Fruit fly (Drosophila melanogaster) whole organism, prepupa: ENCODE measurements around the gene Tsr1.

Source experiments
- Blimp-1 ChIP-seq: fragments of 200-800 bp; sonication (Bioruptor generic); optimal IDR thresholded peaks from 3 replicates; lab custom pipeline; 2017; ENCODE audit warnings: missing biosample characterization, missing genetic modification characterization, mild to moderate bottlenecking, moderate library complexity, missing genetic modification reagents
- CG11762 ChIP-seq: fragments of 200-800 bp; sonication (Bioruptor generic); optimal IDR thresholded peaks from 3 replicates; lab custom pipeline; 2016; ENCODE audit warnings: missing biosample characterization, missing genetic modification characterization; ENCODE audit not compliant: insufficient read depth
- CG1621 ChIP-seq: fragments of 200-800 bp; sonication (Bioruptor generic); optimal IDR thresholded peaks from 3 replicates; lab custom pipeline; 2018; ENCODE audit warnings: missing biosample characterization, mild to moderate bottlenecking, missing genetic modification characterization
- CG16779 ChIP-seq: fragments of 200-800 bp; sonication (Bioruptor generic); optimal IDR thresholded peaks from 3 replicates; lab custom pipeline; 2017; ENCODE audit warnings: missing biosample characterization, mild to moderate bottlenecking, missing genetic modification characterization
- Gug ChIP-seq: fragments of 200-800 bp; sonication (Bioruptor generic); IDR thresholded peaks from 2 replicates; pipeline ENCODE4 v1.3.6; 2022; ENCODE audit warnings: missing biosample characterization, missing genetic modification characterization
- Hr39 ChIP-seq: fragments of 200-800 bp; sonication (Bioruptor generic); optimal IDR thresholded peaks from 2 replicates; lab custom pipeline; 2016; ENCODE audit warnings: missing biosample characterization, missing genetic modification characterization
- Lpt ChIP-seq: fragments of 200-800 bp; sonication (Bioruptor generic); optimal IDR thresholded peaks from 3 replicates; lab custom pipeline; 2016; ENCODE audit warnings: missing biosample characterization, missing genetic modification characterization

DNA sequence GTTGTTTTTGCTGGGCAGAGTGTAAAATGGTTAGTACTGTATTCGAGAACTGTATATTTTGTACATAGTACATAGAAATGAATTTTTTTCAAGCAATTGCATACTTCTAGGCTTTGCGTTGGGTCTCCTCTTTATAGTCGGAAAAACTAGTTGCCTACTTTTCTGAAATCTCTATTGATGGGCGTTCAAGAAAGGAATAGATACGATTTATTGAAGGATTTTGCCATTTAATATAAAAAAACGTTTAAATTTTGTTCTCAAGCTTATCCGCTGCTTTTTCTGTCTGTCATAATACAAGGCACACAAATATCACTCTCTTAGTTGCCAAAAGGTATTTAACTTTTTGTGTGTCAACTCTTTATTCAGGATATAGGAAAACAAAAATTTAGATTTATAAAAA lies 24.9 kb downstream of the Tsr1 start, which contains the start of gene CG32440:
- TF ChIP-seq Gug (GFP tag; lab: Robert Waterston, UW) (no peak), CG11762 (no peak), CG1621 (tag; lab: Kevin White, UChicago) (no peak), Hr39 (no peak), CG16779 (no peak), Blimp-1 (GFP tag; lab: Kevin White, UChicago) (no peak), Lpt (GFP tag; lab: Kevin White, UChicago) (no peak)
